Fruit fly (Drosophila melanogaster): Measurements from ENCODE around the gene mRpL28.

mRpL28 gene

DNA sequence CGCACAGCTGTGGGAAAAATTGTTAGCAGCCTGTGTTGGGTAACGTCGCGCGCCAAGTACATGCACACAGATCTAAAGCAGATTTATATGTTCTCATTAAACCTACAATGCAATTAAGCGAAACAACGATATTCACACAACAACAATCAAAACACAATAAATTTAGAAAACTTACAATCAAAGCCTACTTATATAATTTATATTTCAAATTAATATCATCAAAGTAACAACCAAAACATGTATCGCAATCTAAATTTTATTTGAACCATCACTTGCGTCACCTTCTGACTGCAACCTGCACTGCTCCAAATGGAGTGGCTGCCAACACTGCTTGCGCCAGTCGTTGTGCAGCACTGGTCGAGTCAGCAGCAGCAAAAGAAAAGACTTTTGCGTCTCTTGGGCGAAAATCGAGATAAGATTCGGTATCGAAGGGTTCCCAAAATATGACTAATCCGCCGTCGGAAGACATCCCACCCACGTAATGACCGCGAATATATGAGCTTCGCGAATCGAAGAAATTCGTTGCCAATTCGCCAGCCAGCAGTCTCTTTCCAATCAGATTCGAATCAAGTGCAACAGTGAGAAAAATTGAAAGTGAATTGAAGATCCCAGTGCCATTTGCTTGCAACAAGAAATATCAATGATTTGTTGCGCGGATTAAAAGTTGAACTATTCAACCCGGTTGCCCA lies 7.6 kb downstream of the mRpL28 start, which contains the start of the genes CG8892 and CG34126:
Gene CG8892, minus strand, starts transcription at position 315 of the 689 bp plus-strand sequence.
Gene CG34126, plus strand, starts transcription at position 337 of the 689 bp plus-strand sequence.
- TF ChIP-seq dsf (GFP tag; optimal IDR thresholded peaks at IDR 0.05; ENCODE audit: borderline replicate concordance) (peak; percentile 95), fru (GFP tag; optimal IDR thresholded peaks at IDR 0.05) (peak; percentile 98), usp (GFP tag; optimal IDR thresholded peaks at IDR 0.05) (no peak), dl (GFP tag; optimal IDR thresholded peaks at IDR 0.05; ENCODE audit: insufficient read depth in 1 of 2, partially characterized antibody in 2 of 2) (no peak), foxo (GFP tag; optimal IDR thresholded peaks at IDR 0.05) (peak; percentile 91 to 99), lola (GFP tag; optimal IDR thresholded peaks at IDR 0.05) (no peak), rgr (GFP tag; optimal IDR thresholded peaks at IDR 0.05) (peak; percentile 98), CG32264 (GFP tag; optimal IDR thresholded peaks at IDR 0.05) (peak; percentile 93), CrebA (GFP tag; optimal IDR thresholded peaks at IDR 0.05; ENCODE audit: borderline replicate concordance) (no peak), sv (GFP tag; optimal IDR thresholded peaks at IDR 0.05) (peak; percentile 99), h (GFP tag; optimal IDR thresholded peaks at IDR 0.05) (peak; percentile 98), Dif (GFP tag; optimal IDR thresholded peaks at IDR 0.05; ENCODE audit: partially characterized antibody) (no peak), jim (GFP tag; optimal IDR thresholded peaks at IDR 0.05) (peak; percentile 93), N (GFP tag; optimal IDR thresholded peaks at IDR 0.05) (no peak), brk (GFP tag; optimal IDR thresholded peaks at IDR 0.05) (peak; percentile 95), sage (GFP tag; optimal IDR thresholded peaks at IDR 0.05) (peak; percentile 91), Sp1 (GFP tag; optimal IDR thresholded peaks at IDR 0.05) (peak; percentile 97), OdsH (GFP tag; optimal IDR thresholded peaks at IDR 0.05) (peak; percentile 97), Jra (GFP tag; optimal IDR thresholded peaks at IDR 0.05) (peak; percentile 97), ey (GFP tag; optimal IDR thresholded peaks at IDR 0.05) (peak; percentile 97), tai (GFP tag; optimal IDR thresholded peaks at IDR 0.05) (no peak), Hr78 (GFP tag; optimal IDR thresholded peaks at IDR 0.05) (no peak), GATAd (GFP tag; optimal IDR thresholded peaks at IDR 0.05) (peak; percentile 94), CG9705 (GFP tag; optimal IDR thresholded peaks at IDR 0.05) (peak; percentile 98), Myc (optimal IDR thresholded peaks at IDR 0.05) (peak; percentile 62), Rel (GFP tag; optimal IDR thresholded peaks at IDR 0.05) (peak; percentile 89), Rel (tag; optimal IDR thresholded peaks at IDR 0.05) (peak; percentile 87), Dfd (GFP tag; optimal IDR thresholded peaks at IDR 0.05) (no peak), Abd-B (GFP tag; optimal IDR thresholded peaks at IDR 0.05) (no peak), Hr83 (GFP tag; optimal IDR thresholded peaks at IDR 0.05; ENCODE audit: poor library complexity, severe bottlenecking) (peak; percentile 97), psq (GFP tag; optimal IDR thresholded peaks at IDR 0.05) (peak; percentile 97), pan (optimal IDR thresholded peaks at IDR 0.05) (no peak), HLH106 (tag; optimal IDR thresholded peaks at IDR 0.05) (peak; percentile 99), dmrt93B (GFP tag; optimal IDR thresholded peaks at IDR 0.05) (peak; percentile 99), Hnf4 (GFP tag; optimal IDR thresholded peaks at IDR 0.05) (peak; percentile 98), br (GFP tag; optimal IDR thresholded peaks at IDR 0.05) (peak; percentile 98), Vsx2 (GFP tag; optimal IDR thresholded peaks at IDR 0.05; ENCODE audit: partially characterized antibody) (no peak), Mio (GFP tag; optimal IDR thresholded peaks at IDR 0.05) (peak; percentile 92), woc (GFP tag; optimal IDR thresholded peaks at IDR 0.05) (peak; percentile 98)

DNA sequence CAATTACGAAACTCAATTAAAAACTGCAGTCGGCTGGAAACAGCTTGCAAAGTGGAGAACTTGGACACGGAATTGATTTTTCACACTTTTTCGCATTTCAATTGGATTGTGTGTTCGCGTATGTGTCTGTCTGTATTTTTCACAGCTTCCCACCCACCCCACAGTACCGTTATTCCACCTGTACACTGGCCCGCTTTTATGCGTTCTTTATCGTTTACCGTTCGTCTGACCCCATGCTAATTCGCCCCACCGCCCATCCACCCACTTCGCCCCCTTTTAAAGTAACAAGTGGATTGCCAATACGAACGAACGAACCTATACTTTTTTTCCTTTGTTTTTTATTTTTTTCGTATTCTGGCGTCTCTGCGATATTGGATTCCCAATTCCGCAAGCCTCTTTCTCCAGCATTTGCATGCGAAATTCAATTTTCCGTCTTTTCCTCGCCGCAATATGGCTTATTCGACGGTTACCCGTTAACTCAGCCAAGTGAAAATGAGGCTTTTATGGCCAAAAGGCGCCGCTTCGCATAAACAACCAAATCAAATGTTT lies 8.4 kb downstream of the mRpL28 start:
- TF ChIP-seq br (GFP tag; optimal IDR thresholded peaks at IDR 0.05): no peak
- TF ChIP-seq pan (optimal IDR thresholded peaks at IDR 0.05): no peak
- peak; percentile 3 for TF ChIP-seq Hr83 (GFP tag; optimal IDR thresholded peaks at IDR 0.05; ENCODE audit: poor library complexity, severe bottlenecking)
- TF ChIP-seq Mio (GFP tag; optimal IDR thresholded peaks at IDR 0.05): no peak
- no peak for TF ChIP-seq ey (GFP tag; optimal IDR thresholded peaks at IDR 0.05)
- peak; percentile 80 for TF ChIP-seq jim (GFP tag; optimal IDR thresholded peaks at IDR 0.05)
- no peak for TF ChIP-seq rgr (GFP tag; optimal IDR thresholded peaks at IDR 0.05)
